Worm (Caenorhabditis elegans) whole organism, young adult: ENCODE results near the gene ZK813.6.

Source experiments
- F49E8.2 ChIP-seq: sonication (generic microtip); optimal IDR thresholded peaks from 3 replicates; lab custom pipeline; 2017; ENCODE audit warnings: missing genetic modification characterization, mild to moderate bottlenecking, missing compliant biosample characterization, antibody characterized with exemption, moderate library complexity; ENCODE audit not compliant: insufficient read depth
- F57C9.4 ChIP-seq: sonication (generic microtip); optimal IDR thresholded peaks from 2 replicates; lab custom pipeline; 2017; ENCODE audit warnings: mild to moderate bottlenecking, missing genetic modification characterization, missing compliant biosample characterization

ce11 chrX:3419084-3419483, 5.5 kb upstream of the ZK813.6 start, which contains the start of gene C04F6.7:
- TF ChIP-seq F49E8.2 (tag; lab: Kevin White, UChicago) (no peak), F57C9.4 (tag; lab: Kevin White, UChicago) (no peak)
